1 fruit fly cellular context compared by ENCODE assay signal in genomic region chr2L:20918733-20919132, dm6.
TF ChIP-seq lines count a peak whose summit lies in the region.

Gene CG43739 (minus strand): TSS chr2L:20918931.
Gene sky (minus strand): TSS chr2L:20918931.

TF ChIP-seq in whole organism, embryonic, 481 proteins besides CTCF, POLR2A, EP300 and RAD21 (continued from another document):
- TF ChIP-seq CG10321 (GFP tag; IDR thresholded peaks at IDR 0.05; lab: Robert Waterston, UW) (no peak), Drgx (GFP tag; IDR thresholded peaks at IDR 0.05; lab: Robert Waterston, UW) (0 out of 2 replicates have a peak, but pooled peaks have one; percentile 33), Deaf1 (tag; optimal IDR thresholded peaks at IDR 0.05; lab: Kevin White, UChicago) (peak; percentile 24), odd (GFP tag; optimal IDR thresholded peaks at IDR 0.05; lab: Kevin White, UChicago) (no peak), HmgD (GFP tag; optimal IDR thresholded peaks at IDR 0.05; lab: Kevin White, UChicago) (peak; percentile 72), Ets65A (GFP tag; lab: Kevin White, UChicago) (peak; percentile 85), MTF-1 (GFP tag; optimal IDR thresholded peaks at IDR 0.05; lab: Kevin White, UChicago; ENCODE audit: borderline replicate concordance) (no peak), Asciz (GFP tag; optimal IDR thresholded peaks at IDR 0.05; lab: Kevin White, UChicago) (no peak), ab (GFP tag; optimal IDR thresholded peaks at IDR 0.05; lab: Kevin White, UChicago) (no peak), Xbp1 (GFP tag; optimal IDR thresholded peaks at IDR 0.05; lab: Kevin White, UChicago) (peak; percentile 40), TFAM (GFP tag; optimal IDR thresholded peaks at IDR 0.05; lab: Kevin White, UChicago) (no peak), kah (GFP tag; optimal IDR thresholded peaks at IDR 0.05; lab: Kevin White, UChicago) (no peak), dmrt11E (tag; optimal IDR thresholded peaks at IDR 0.05; lab: Kevin White, UChicago) (no peak), Atf-2 (GFP tag; optimal IDR thresholded peaks at IDR 0.05; lab: Kevin White, UChicago) (peak; percentile 15), al (GFP tag; IDR thresholded peaks at IDR 0.05; lab: Robert Waterston, UW) (0 out of 2 replicates have a peak, but pooled peaks have one; percentile 25), CG2712 (tag; optimal IDR thresholded peaks at IDR 0.05; lab: Kevin White, UChicago) (peak; percentile 36), CG12219 (GFP tag; optimal IDR thresholded peaks at IDR 0.05; lab: Kevin White, UChicago) (no peak), esg (GFP tag; conservative IDR thresholded peaks at IDR 0.05; lab: Robert Waterston, UW) (no peak), crp (GFP tag; optimal IDR thresholded peaks at IDR 0.05; lab: Kevin White, UChicago) (no peak), Xrp1 (GFP tag; IDR thresholded peaks at IDR 0.05; lab: Robert Waterston, UW) (no peak), CG14710 (tag; optimal IDR thresholded peaks at IDR 0.05; lab: Kevin White, UChicago) (peak; percentile 60), Doc3 (GFP tag; IDR thresholded peaks at IDR 0.05; lab: Robert Waterston, UW; ENCODE audit: partially characterized antibody) (peak; percentile 84), CG12391 (tag; optimal IDR thresholded peaks at IDR 0.05; lab: Kevin White, UChicago) (peak; percentile 24), nau (GFP tag; optimal IDR thresholded peaks at IDR 0.05; lab: Kevin White, UChicago) (no peak), Mrtf (GFP tag; IDR thresholded peaks at IDR 0.05; lab: Robert Waterston, UW) (peak; percentile 12; the same call in 1 of the 3 replicates), ERR (GFP tag; optimal IDR thresholded peaks at IDR 0.05; lab: Kevin White, UChicago) (peak; percentile 40), CG2889 (GFP tag; IDR thresholded peaks at IDR 0.05; lab: Robert Waterston, UW) (no peak), PHDP (tag; optimal IDR thresholded peaks at IDR 0.05; lab: Kevin White, UChicago) (no peak), CG17385 (GFP tag; optimal IDR thresholded peaks at IDR 0.05; lab: Kevin White, UChicago) (peak; percentile 97), BEAF-32 (GFP tag; optimal IDR thresholded peaks at IDR 0.05; lab: Kevin White, UChicago) (peak; percentile 90), mam (GFP tag; optimal IDR thresholded peaks at IDR 0.05; lab: Kevin White, UChicago) (peak; percentile 63), h (optimal IDR thresholded peaks at IDR 0.05; lab: Kevin White, UChicago) (no peak), chn (GFP tag; optimal IDR thresholded peaks at IDR 0.05; lab: Kevin White, UChicago) (peak; percentile 16), CG14965 (GFP tag; optimal IDR thresholded peaks at IDR 0.05; lab: Kevin White, UChicago; ENCODE audit: borderline replicate concordance) (no peak), caup (GFP tag; optimal IDR thresholded peaks at IDR 0.05; lab: Kevin White, UChicago; ENCODE audit: severe bottlenecking) (no peak), scrt (GFP tag; optimal IDR thresholded peaks at IDR 0.05; lab: Kevin White, UChicago) (peak; percentile 9), cad (GFP tag; optimal IDR thresholded peaks at IDR 0.05; lab: Kevin White, UChicago) (no peak), amos (GFP tag; IDR thresholded peaks at IDR 0.05; lab: Robert Waterston, UW; ENCODE audit: partially characterized antibody) (peak; percentile 91), Dad (GFP tag; optimal IDR thresholded peaks at IDR 0.05; lab: Kevin White, UChicago) (peak; percentile 33), CG31365 (tag; optimal IDR thresholded peaks at IDR 0.05; lab: Kevin White, UChicago) (no peak), CG11398 (GFP tag; optimal IDR thresholded peaks at IDR 0.05; lab: Kevin White, UChicago) (no peak), CG8924 (tag; optimal IDR thresholded peaks at IDR 0.05; lab: Kevin White, UChicago) (no peak), CG14014 (GFP tag; IDR thresholded peaks at IDR 0.05; lab: Robert Waterston, UW) (no peak), dysf (GFP tag; IDR thresholded peaks at IDR 0.05; lab: Robert Waterston, UW) (no peak), Gug (GFP tag; IDR thresholded peaks at IDR 0.05; lab: Robert Waterston, UW) (peak; percentile 37; the same call in 1 of the 4 replicates), Gsc (GFP tag; IDR thresholded peaks at IDR 0.05; lab: Robert Waterston, UW) (no peak), wdn (GFP tag; IDR thresholded peaks at IDR 0.05; lab: Robert Waterston, UW) (no peak), CG11696 (GFP tag; IDR thresholded peaks at IDR 0.05; lab: Robert Waterston, UW) (peak; percentile 31; the same call in 1 of the 2 replicates), CG15073 (GFP tag; optimal IDR thresholded peaks at IDR 0.05; lab: Kevin White, UChicago) (no peak), pfk (GFP tag; optimal IDR thresholded peaks at IDR 0.05; lab: Kevin White, UChicago) (no peak), fd102C (GFP tag; optimal IDR thresholded peaks at IDR 0.05; lab: Kevin White, UChicago) (no peak), CG15696 (tag; optimal IDR thresholded peaks at IDR 0.05; lab: Kevin White, UChicago) (no peak), tll (GFP tag; optimal IDR thresholded peaks at IDR 0.05; lab: Kevin White, UChicago) (no peak), Ravus (GFP tag; IDR thresholded peaks at IDR 0.05; lab: Robert Waterston, UW) (no peak), Tbp (GFP tag; optimal IDR thresholded peaks at IDR 0.05; lab: Kevin White, UChicago) (no peak), CG11723 (GFP tag; optimal IDR thresholded peaks at IDR 0.05; lab: Kevin White, UChicago) (no peak), slp2 (GFP tag; optimal IDR thresholded peaks at IDR 0.05; lab: Kevin White, UChicago) (no peak), HLH54F (GFP tag; optimal IDR thresholded peaks at IDR 0.05; lab: Kevin White, UChicago) (peak; percentile 50), sisA (GFP tag; IDR thresholded peaks at IDR 0.05; lab: Robert Waterston, UW) (no peak), pb (GFP tag; optimal IDR thresholded peaks at IDR 0.05; lab: Kevin White, UChicago) (no peak), Elba2 (GFP tag; optimal IDR thresholded peaks at IDR 0.05; lab: Kevin White, UChicago) (peak; percentile 52), CG34422 (GFP tag; IDR thresholded peaks at IDR 0.05; lab: Robert Waterston, UW) (peak; percentile 54; the same call in 1 of the 3 replicates), pho (GFP tag; optimal IDR thresholded peaks at IDR 0.05; lab: Kevin White, UChicago) (peak; percentile 27), CG8290 (GFP tag; optimal IDR thresholded peaks at IDR 0.05; lab: Kevin White, UChicago) (peak; percentile 37), CG8290 (tag; optimal IDR thresholded peaks at IDR 0.05; lab: Kevin White, UChicago) (peak in 1 of 2 experiments; percentile 66), C15 (GFP tag; IDR thresholded peaks at IDR 0.05; lab: Robert Waterston, UW) (no peak), CG4424 (GFP tag; optimal IDR thresholded peaks at IDR 0.05; lab: Kevin White, UChicago) (peak; percentile 52), Mad (GFP tag; optimal IDR thresholded peaks at IDR 0.05; lab: Kevin White, UChicago) (no peak), MESR4 (GFP tag; optimal IDR thresholded peaks at IDR 0.05; lab: Kevin White, UChicago) (peak; percentile 40), z (GFP tag; IDR thresholded peaks at IDR 0.05; lab: Robert Waterston, UW) (no peak), CG14667 (GFP tag; IDR thresholded peaks at IDR 0.05; lab: Robert Waterston, UW) (no peak), ham (GFP tag; IDR thresholded peaks at IDR 0.05; lab: Robert Waterston, UW) (no peak), Dbx (GFP tag; IDR thresholded peaks at IDR 0.05; lab: Robert Waterston, UW) (peak; percentile 48; the same call in 1 of the 3 replicates), CG10565 (GFP tag; optimal IDR thresholded peaks at IDR 0.05; lab: Kevin White, UChicago) (no peak), CoRest (tag; optimal IDR thresholded peaks at IDR 0.05; lab: Kevin White, UChicago) (no peak), CHES-1-like (GFP tag; optimal IDR thresholded peaks at IDR 0.05; lab: Kevin White, UChicago) (peak; percentile 59), Hey (tag; optimal IDR thresholded peaks at IDR 0.05; lab: Kevin White, UChicago) (no peak), CG15479 (GFP tag; optimal IDR thresholded peaks at IDR 0.05; lab: Kevin White, UChicago) (no peak), Lpt (GFP tag; optimal IDR thresholded peaks at IDR 0.05; lab: Kevin White, UChicago) (no peak), Dll (GFP tag; IDR thresholded peaks at IDR 0.05; lab: Robert Waterston, UW; ENCODE audit: partially characterized antibody) (peak; percentile 87), Sry-δ (GFP tag; optimal IDR thresholded peaks at IDR 0.05; lab: Kevin White, UChicago) (peak; percentile 99), CG16779 (GFP tag; IDR thresholded peaks at IDR 0.05; lab: Robert Waterston, UW) (no peak), CG31441 (GFP tag; IDR thresholded peaks at IDR 0.05; lab: Robert Waterston, UW) (no peak), CG8478 (optimal IDR thresholded peaks at IDR 0.05; lab: Kevin White, UChicago) (no peak), so (GFP tag; IDR thresholded peaks at IDR 0.05; lab: Robert Waterston, UW) (no peak), H2.0 (GFP tag; IDR thresholded peaks at IDR 0.05; lab: Robert Waterston, UW) (peak; percentile 18; the same call in 1 of the 2 replicates), luna (GFP tag; optimal IDR thresholded peaks at IDR 0.05; lab: Kevin White, UChicago) (no peak), CG14441 (GFP tag; IDR thresholded peaks at IDR 0.05; lab: Robert Waterston, UW) (no peak), slou (GFP tag; optimal IDR thresholded peaks at IDR 0.05; lab: Kevin White, UChicago) (no peak), CG10959 (GFP tag; IDR thresholded peaks at IDR 0.05; lab: Robert Waterston, UW) (no peak), ac (GFP tag; optimal IDR thresholded peaks at IDR 0.05; lab: Kevin White, UChicago) (no peak), Jarid2 (GFP tag; optimal IDR thresholded peaks at IDR 0.05; lab: Kevin White, UChicago) (no peak), Meics (GFP tag; optimal IDR thresholded peaks at IDR 0.05; lab: Kevin White, UChicago) (no peak), Antp (GFP tag; optimal IDR thresholded peaks at IDR 0.05; lab: Kevin White, UChicago) (peak; percentile 54), E2f2 (GFP tag; IDR thresholded peaks at IDR 0.05; lab: Robert Waterston, UW) (peak; percentile 99), Hr78 (GFP tag; optimal IDR thresholded peaks at IDR 0.05; lab: Kevin White, UChicago) (no peak), peb (GFP tag; IDR thresholded peaks at IDR 0.05; lab: Robert Waterston, UW) (no peak), phol (tag; optimal IDR thresholded peaks at IDR 0.05; lab: Kevin White, UChicago) (peak; percentile 34), pum (GFP tag; optimal IDR thresholded peaks at IDR 0.05; lab: Kevin White, UChicago) (peak; percentile 4), shn (GFP tag; optimal IDR thresholded peaks at IDR 0.05; lab: Kevin White, UChicago) (peak; percentile 37), Neu2 (GFP tag; optimal IDR thresholded peaks at IDR 0.05; lab: Kevin White, UChicago; ENCODE audit: borderline replicate concordance) (peak; percentile 80), pros (GFP tag; optimal IDR thresholded peaks at IDR 0.05; lab: Kevin White, UChicago) (no peak), CG43689 (GFP tag; IDR thresholded peaks at IDR 0.05; lab: Robert Waterston, UW) (no peak), Ada2b (GFP tag; IDR thresholded peaks at IDR 0.05; lab: Robert Waterston, UW) (no peak), vfl (GFP tag; optimal IDR thresholded peaks at IDR 0.05; lab: Kevin White, UChicago) (peak; percentile 51), grn (GFP tag; optimal IDR thresholded peaks at IDR 0.05; lab: Kevin White, UChicago) (no peak), slbo (GFP tag; IDR thresholded peaks at IDR 0.05; lab: Robert Waterston, UW) (peak; percentile 73), fd64A (GFP tag; optimal IDR thresholded peaks at IDR 0.05; lab: Kevin White, UChicago) (no peak), CG9437 (GFP tag; optimal IDR thresholded peaks at IDR 0.05; lab: Kevin White, UChicago) (peak; percentile 89), CG7372 (GFP tag; IDR thresholded peaks at IDR 0.05; lab: Robert Waterston, UW) (no peak), br (optimal IDR thresholded peaks at IDR 0.05; lab: Kevin White, UChicago) (no peak), BtbVII (GFP tag; optimal IDR thresholded peaks at IDR 0.05; lab: Kevin White, UChicago) (no peak), repo (GFP tag; optimal IDR thresholded peaks at IDR 0.05; lab: Kevin White, UChicago) (peak; percentile 10), CG3847 (GFP tag; IDR thresholded peaks at IDR 0.05; lab: Robert Waterston, UW) (peak; percentile 96), NK7.1 (GFP tag; optimal IDR thresholded peaks at IDR 0.05; lab: Kevin White, UChicago) (no peak), CrebB (tag; optimal IDR thresholded peaks at IDR 0.05; lab: Kevin White, UChicago) (no peak), Hand (GFP tag; optimal IDR thresholded peaks at IDR 0.05; lab: Kevin White, UChicago) (no peak), nmo (GFP tag; optimal IDR thresholded peaks at IDR 0.05; lab: Kevin White, UChicago) (peak; percentile 65), CG8281 (tag; optimal IDR thresholded peaks at IDR 0.05; lab: Kevin White, UChicago) (no peak), Dp (GFP tag; optimal IDR thresholded peaks at IDR 0.05; lab: Kevin White, UChicago) (peak; percentile 98), CG4707 (GFP tag; optimal IDR thresholded peaks at IDR 0.05; lab: Kevin White, UChicago) (no peak), cato (GFP tag; optimal IDR thresholded peaks at IDR 0.05; lab: Kevin White, UChicago; ENCODE audit: borderline replicate concordance) (no peak), Hr51 (GFP tag; optimal IDR thresholded peaks at IDR 0.05; lab: Kevin White, UChicago) (peak in 1 of 2 experiments; percentile 35), pita (GFP tag; optimal IDR thresholded peaks at IDR 0.05; lab: Kevin White, UChicago) (no peak), CG11093 (GFP tag; IDR thresholded peaks at IDR 0.05; lab: Robert Waterston, UW) (no peak), hth (optimal IDR thresholded peaks at IDR 0.05; lab: Kevin White, UChicago) (no peak), Sin3A (optimal IDR thresholded peaks at IDR 0.05; lab: Kevin White, UChicago) (peak; percentile 70), tin (GFP tag; optimal IDR thresholded peaks at IDR 0.05; lab: Kevin White, UChicago) (peak; percentile 27), gro (GFP tag; optimal IDR thresholded peaks at IDR 0.05; lab: Kevin White, UChicago) (peak; percentile 68), CG3726 (GFP tag; IDR thresholded peaks at IDR 0.05; lab: Robert Waterston, UW) (no peak), CG32767 (GFP tag; IDR thresholded peaks at IDR 0.05; lab: Robert Waterston, UW) (no peak), CG9932 (GFP tag; IDR thresholded peaks at IDR 0.05; lab: Robert Waterston, UW) (peak; percentile 73), CG9215 (GFP tag; IDR thresholded peaks at IDR 0.05; lab: Robert Waterston, UW) (0 out of 2 replicates have a peak, but pooled peaks have one; percentile 17)
